Fruit fly (Drosophila melanogaster): ENCODE data around the gene Atg8a.

Atg8a gene

dm6 chrX:10784330-10784778, 16.2 kb upstream of the Atg8a start (continued):
- no peak for TF ChIP-seq eve (GFP tag; optimal IDR thresholded peaks at IDR 0.05)
- TF ChIP-seq Sox102F (GFP tag; optimal IDR thresholded peaks at IDR 0.05), result no peak
- TF ChIP-seq ham (GFP tag; IDR thresholded peaks at IDR 0.05), result no peak
- no peak for TF ChIP-seq CG3726 (GFP tag; IDR thresholded peaks at IDR 0.05)
- TF ChIP-seq fru (optimal IDR thresholded peaks at IDR 0.05), result no peak
- TF ChIP-seq CG4707 (GFP tag; optimal IDR thresholded peaks at IDR 0.05), result no peak
- TF ChIP-seq CG7839 (tag; optimal IDR thresholded peaks at IDR 0.05), result no peak
- TF ChIP-seq tup (GFP tag; optimal IDR thresholded peaks at IDR 0.05), result no peak
- peak; percentile 94 for TF ChIP-seq CG15479 (GFP tag; optimal IDR thresholded peaks at IDR 0.05)
- no peak for TF ChIP-seq lbe (GFP tag; optimal IDR thresholded peaks at IDR 0.05)
- peak; percentile 55 for TF ChIP-seq BtbVII (GFP tag; optimal IDR thresholded peaks at IDR 0.05)
- TF ChIP-seq p53 (GFP tag; optimal IDR thresholded peaks at IDR 0.05), result no peak
- no peak for TF ChIP-seq BEAF-32 (GFP tag; optimal IDR thresholded peaks at IDR 0.05)
- no peak for TF ChIP-seq CG17829 (tag; optimal IDR thresholded peaks at IDR 0.05)
- no peak for TF ChIP-seq gfzf (GFP tag; optimal IDR thresholded peaks at IDR 0.05)
- TF ChIP-seq CG15514 (GFP tag; optimal IDR thresholded peaks at IDR 0.05), result peak; percentile 30
- TF ChIP-seq slou (GFP tag; optimal IDR thresholded peaks at IDR 0.05), result no peak
- TF ChIP-seq CG2712 (tag; optimal IDR thresholded peaks at IDR 0.05), result no peak
- 0 out of 2 replicates have a peak, but pooled peaks have one; percentile 17 for TF ChIP-seq unc-4 (GFP tag; IDR thresholded peaks at IDR 0.05; ENCODE audit: partially characterized antibody)
- no peak for TF ChIP-seq E2f1 (GFP tag; IDR thresholded peaks at IDR 0.05)
- TF ChIP-seq Antp (GFP tag; optimal IDR thresholded peaks at IDR 0.05), result no peak
- peak; percentile 55 for TF ChIP-seq ftz-f1 (GFP tag; optimal IDR thresholded peaks at IDR 0.05)
- TF ChIP-seq gt (GFP tag; IDR thresholded peaks at IDR 0.05), result no peak
- TF ChIP-seq CG10565 (GFP tag; optimal IDR thresholded peaks at IDR 0.05), result no peak
- TF ChIP-seq caup (GFP tag; optimal IDR thresholded peaks at IDR 0.05; ENCODE audit: severe bottlenecking), result peak; percentile 25
- TF ChIP-seq Pdp1 (GFP tag; optimal IDR thresholded peaks at IDR 0.05), result peak in 1 of 2 experiments; percentile 98
- no peak for TF ChIP-seq Sry-β (GFP tag; optimal IDR thresholded peaks at IDR 0.05)
- peak; percentile 87 for TF ChIP-seq sqz (GFP tag; optimal IDR thresholded peaks at IDR 0.05)
- no peak for TF ChIP-seq CG2199 (GFP tag; IDR thresholded peaks at IDR 0.05)
- no peak for TF ChIP-seq Dad (GFP tag; optimal IDR thresholded peaks at IDR 0.05)
- TF ChIP-seq corto (GFP tag; optimal IDR thresholded peaks at IDR 0.05), result peak; percentile 12
- TF ChIP-seq CG10147 (GFP tag; optimal IDR thresholded peaks at IDR 0.05), result no peak
- TF ChIP-seq CkIIα-i1 (GFP tag; IDR thresholded peaks at IDR 0.05), result no peak
- no peak for TF ChIP-seq Bgb (GFP tag; IDR thresholded peaks at IDR 0.05; ENCODE audit: partially characterized antibody)
- no peak for TF ChIP-seq cas (GFP tag; IDR thresholded peaks at IDR 0.05)
- TF ChIP-seq croc (GFP tag; conservative IDR thresholded peaks at IDR 0.05), result no peak
- peak; percentile 2 for TF ChIP-seq CG10543 (GFP tag; optimal IDR thresholded peaks at IDR 0.05)
- no peak for TF ChIP-seq Hsf (GFP tag; optimal IDR thresholded peaks at IDR 0.05)
- no peak for TF ChIP-seq hb (GFP tag; IDR thresholded peaks at IDR 0.05; ENCODE audit: partially characterized antibody)
- peak; percentile 8 for TF ChIP-seq Fer1 (GFP tag; optimal IDR thresholded peaks at IDR 0.05)
- TF ChIP-seq CG1233 (GFP tag; optimal IDR thresholded peaks at IDR 0.05), result no peak
- TF ChIP-seq CG32532 (GFP tag; IDR thresholded peaks at IDR 0.05), result peak; percentile 61; the same call in 1 of the 2 replicates
- no peak for TF ChIP-seq CG9437 (GFP tag; optimal IDR thresholded peaks at IDR 0.05)
- no peak for TF ChIP-seq esg (GFP tag; conservative IDR thresholded peaks at IDR 0.05)
- TF ChIP-seq CG34224 (GFP tag; IDR thresholded peaks at IDR 0.05; ENCODE audit: partially characterized antibody), result 0 out of 3 replicates have a peak, but pooled peaks have one; percentile 56
- TF ChIP-seq MTF-1 (GFP tag; optimal IDR thresholded peaks at IDR 0.05; ENCODE audit: borderline replicate concordance), result peak; percentile 0
- no peak for TF ChIP-seq Med (GFP tag)
- TF ChIP-seq Lim3 (GFP tag; IDR thresholded peaks at IDR 0.05), result no peak
- no peak for TF ChIP-seq slbo (GFP tag; IDR thresholded peaks at IDR 0.05)
- TF ChIP-seq CG32772 (GFP tag; IDR thresholded peaks at IDR 0.05), result 0 out of 2 replicates have a peak, but pooled peaks have one; percentile 25
